Fruit fly (Drosophila melanogaster): Measurements from ENCODE around the gene CG7829.

- TF ChIP-seq B-H2 (GFP tag; optimal IDR thresholded peaks at IDR 0.05) (no peak), Dll (GFP tag; IDR thresholded peaks at IDR 0.05; ENCODE audit: partially characterized antibody) (no peak), Six4 (GFP tag; optimal IDR thresholded peaks at IDR 0.05) (no peak), E2f2 (GFP tag; IDR thresholded peaks at IDR 0.05) (no peak), CG5180 (GFP tag; optimal IDR thresholded peaks at IDR 0.05) (no peak), Mrtf (GFP tag; IDR thresholded peaks at IDR 0.05) (no peak), CG15269 (tag; optimal IDR thresholded peaks at IDR 0.05) (no peak), CG4282 (GFP tag; optimal IDR thresholded peaks at IDR 0.05) (no peak), CG9817 (tag; optimal IDR thresholded peaks at IDR 0.05) (no peak), CkIIα-i1 (GFP tag; IDR thresholded peaks at IDR 0.05) (no peak), CG10366 (GFP tag; IDR thresholded peaks at IDR 0.05) (no peak), ara (GFP tag; IDR thresholded peaks at IDR 0.05) (no peak), CG4424 (GFP tag; optimal IDR thresholded peaks at IDR 0.05) (no peak)
These were observed 45.2 kb upstream of the CG7829 start for dm6 chr3R:29862795-29863194.

Data from whole organism, embryonic.